Fruit fly (Drosophila melanogaster): ENCODE results near the gene Mcad.

- TF ChIP-seq h (GFP tag; optimal IDR thresholded peaks at IDR 0.05) (peak; percentile 96), usp (GFP tag; optimal IDR thresholded peaks at IDR 0.05) (no peak), fru (GFP tag; optimal IDR thresholded peaks at IDR 0.05) (peak; percentile 95), ey (GFP tag; optimal IDR thresholded peaks at IDR 0.05) (peak; percentile 92), rgr (GFP tag; optimal IDR thresholded peaks at IDR 0.05) (peak; percentile 97), sage (GFP tag; optimal IDR thresholded peaks at IDR 0.05) (peak; percentile 95), Mio (GFP tag; optimal IDR thresholded peaks at IDR 0.05) (peak; percentile 22), lola (GFP tag; optimal IDR thresholded peaks at IDR 0.05) (no peak), woc (GFP tag; optimal IDR thresholded peaks at IDR 0.05) (peak; percentile 91), jim (GFP tag; optimal IDR thresholded peaks at IDR 0.05) (no peak)
Measured at dm6 chr3L:7718561-7719417, at the start of gene Mcad.
